Worm (Caenorhabditis elegans): Measurements from ENCODE around the gene ZK757.10.

DNA sequence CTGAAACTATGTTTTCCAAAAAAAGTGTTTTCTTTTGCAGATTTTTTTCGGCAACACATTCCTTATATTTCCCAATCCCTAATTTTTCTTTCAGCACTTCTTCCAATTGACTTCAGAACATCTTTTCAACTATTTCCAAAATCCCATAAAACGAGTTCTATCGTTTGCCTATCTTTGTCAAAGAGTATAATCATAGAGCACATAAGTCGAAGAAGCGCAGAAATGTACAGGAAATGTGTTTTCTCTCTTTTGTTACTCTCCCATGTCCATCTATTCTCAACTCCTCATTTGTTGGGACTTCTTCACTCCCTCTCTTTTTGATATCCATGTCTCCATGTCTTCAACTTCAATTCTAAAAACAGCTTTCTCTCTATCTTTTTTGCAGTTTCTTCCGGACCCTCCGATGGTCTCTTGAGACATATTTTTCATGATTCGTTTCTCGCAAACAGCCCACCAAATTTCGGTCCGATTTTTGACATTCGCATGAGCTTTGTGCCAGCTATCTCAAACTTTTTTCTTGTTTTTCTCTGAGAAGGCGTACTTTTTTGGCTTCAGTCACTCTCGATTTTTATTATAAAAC is 16.8 kb upstream of the ZK757.10 start, which contains the start of gene twk-48:
- TF ChIP-seq ets-7 (tag; optimal IDR thresholded peaks at IDR 0.05), result no peak
- TF ChIP-seq ama-1 (optimal IDR thresholded peaks at IDR 0.05), result no peak
- TF ChIP-seq B0310.2 (tag; optimal IDR thresholded peaks at IDR 0.05), result no peak
- TF ChIP-seq ceh-36 (tag; optimal IDR thresholded peaks at IDR 0.05), result no peak
- no peak for TF ChIP-seq tbx-37 (GFP tag; conservative IDR thresholded peaks at IDR 0.05)
- TF ChIP-seq aly-1 (tag; optimal IDR thresholded peaks at IDR 0.05), result no peak
- no peak for TF ChIP-seq ceh-13 (GFP tag; optimal IDR thresholded peaks at IDR 0.05)
- no peak for TF ChIP-seq sea-1 (GFP tag; conservative IDR thresholded peaks at IDR 0.05)
- no peak for TF ChIP-seq flt-1 (GFP tag; IDR thresholded peaks at IDR 0.05)
- no peak for TF ChIP-seq tbx-11 (GFP tag; IDR thresholded peaks at IDR 0.05)
- no peak for TF ChIP-seq scrt-1 (GFP tag; IDR thresholded peaks at IDR 0.05)
- TF ChIP-seq hmbx-1 (tag; optimal IDR thresholded peaks at IDR 0.05), result no peak
- no peak for TF ChIP-seq tra-4 (tag; optimal IDR thresholded peaks at IDR 0.05)
